Worm (Caenorhabditis elegans): ENCODE results near the gene bnc-1.

ce11 chrV:12275714-12276113 lies 1.1 kb downstream of the bnc-1 start:
- no peak for TF ChIP-seq ceh-91 (GFP tag; IDR thresholded peaks at IDR 0.05)
- no peak for TF ChIP-seq ama-1 (optimal IDR thresholded peaks at IDR 0.05)
- TF ChIP-seq ama-1 (GFP tag; optimal IDR thresholded peaks at IDR 0.05): no peak
- no peak for TF ChIP-seq ztf-22 (GFP tag; optimal IDR thresholded peaks at IDR 0.05)
- no peak for TF ChIP-seq gei-17 (GFP tag; optimal IDR thresholded peaks at IDR 0.05)
- TF ChIP-seq unc-62 (GFP tag; optimal IDR thresholded peaks at IDR 0.05): no peak
- no peak for TF ChIP-seq egl-18 (GFP tag; IDR thresholded peaks at IDR 0.05)
- TF ChIP-seq lsl-1 (GFP tag; optimal IDR thresholded peaks at IDR 0.05): no peak
- no peak for TF ChIP-seq mes-4 (tag; optimal IDR thresholded peaks at IDR 0.05)
- TF ChIP-seq hrde-1 (tag; optimal IDR thresholded peaks at IDR 0.05; ENCODE audit: borderline replicate concordance): peak; percentile 67
- TF ChIP-seq D2030.7 (GFP tag; IDR thresholded peaks at IDR 0.05): no peak; the same call in 1 of the 2 replicates
- no peak for TF ChIP-seq tbp1 (GFP tag; optimal IDR thresholded peaks at IDR 0.05)
- TF ChIP-seq ets-4 (GFP tag; optimal IDR thresholded peaks at IDR 0.05): no peak

Measured in whole organism, young adult.